Fruit fly (Drosophila melanogaster): Measurements from ENCODE around the gene Torsin.

The Torsin gene

DNA sequence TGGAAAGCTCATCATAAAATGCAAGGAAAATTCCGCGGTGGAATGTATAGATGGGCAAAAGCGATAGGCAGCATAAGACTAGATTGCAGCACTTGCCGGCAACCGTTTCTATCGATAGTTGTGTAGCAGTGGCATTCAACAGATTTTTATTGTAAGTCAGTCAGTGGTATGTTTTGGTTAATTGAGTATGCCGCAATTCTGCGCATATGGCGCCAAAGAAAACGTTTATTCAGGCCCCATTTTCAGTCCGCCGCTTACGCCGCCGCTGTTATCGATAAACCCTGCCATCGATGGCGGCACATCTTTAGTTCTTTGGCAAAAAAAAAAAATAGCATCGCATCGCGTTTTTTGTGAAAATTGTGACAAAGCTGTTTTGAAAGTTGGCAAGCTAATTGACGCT, at the start of gene Torsin, which contains the start of gene Cbp80:
Gene Torsin, minus strand, starts transcription at position 282 of the 400 bp plus-strand sequence.
Gene Cbp80, plus strand, starts transcription at position 265 of the 400 bp plus-strand sequence.
- TF ChIP-seq CTCF (optimal IDR thresholded peaks at IDR 0.05) = no peak

DNA sequence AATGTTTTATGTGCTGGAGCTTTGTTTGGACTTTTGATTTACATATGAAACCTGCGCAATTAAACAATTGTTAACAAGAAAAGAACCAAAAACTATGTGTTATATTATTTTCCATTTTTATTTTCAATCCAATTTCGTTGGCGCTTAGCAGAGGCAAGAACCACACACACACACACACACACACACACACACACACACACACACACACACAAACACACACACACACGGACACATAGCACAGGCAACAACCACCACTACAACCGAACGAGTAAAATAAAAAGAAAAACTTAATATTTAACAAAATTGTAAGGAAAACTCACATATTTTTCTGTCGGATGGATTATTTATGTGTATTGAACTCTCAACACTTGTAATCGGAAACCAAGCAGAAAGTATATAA, 49.5 kb upstream of the Torsin start:
- TF ChIP-seq CG8478 (optimal IDR thresholded peaks at IDR 0.05) = no peak
- no peak for TF ChIP-seq CTCF (optimal IDR thresholded peaks at IDR 0.05)

DNA sequence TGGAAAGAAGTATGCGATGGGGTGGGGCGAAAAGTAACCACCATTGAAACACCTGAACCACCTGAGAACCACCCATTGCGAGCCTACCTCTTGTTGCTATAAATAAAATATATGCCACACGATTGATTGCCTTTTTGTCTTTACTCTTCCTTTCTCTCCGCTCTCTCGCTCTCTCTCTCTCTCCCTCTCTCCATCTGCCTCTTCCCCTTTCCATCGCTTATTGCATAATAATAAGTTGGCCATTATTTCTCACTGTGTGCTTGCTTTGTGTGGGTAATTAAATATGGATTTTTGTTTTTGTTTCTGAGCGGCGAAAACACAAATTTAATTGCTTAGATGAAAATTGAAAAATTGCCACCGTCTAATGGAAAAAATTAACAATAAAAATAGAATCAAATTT, 44.3 kb upstream of the Torsin start:
- TF ChIP-seq CG8478 (optimal IDR thresholded peaks at IDR 0.05) = no peak
- no peak for TF ChIP-seq CTCF (optimal IDR thresholded peaks at IDR 0.05)

DNA sequence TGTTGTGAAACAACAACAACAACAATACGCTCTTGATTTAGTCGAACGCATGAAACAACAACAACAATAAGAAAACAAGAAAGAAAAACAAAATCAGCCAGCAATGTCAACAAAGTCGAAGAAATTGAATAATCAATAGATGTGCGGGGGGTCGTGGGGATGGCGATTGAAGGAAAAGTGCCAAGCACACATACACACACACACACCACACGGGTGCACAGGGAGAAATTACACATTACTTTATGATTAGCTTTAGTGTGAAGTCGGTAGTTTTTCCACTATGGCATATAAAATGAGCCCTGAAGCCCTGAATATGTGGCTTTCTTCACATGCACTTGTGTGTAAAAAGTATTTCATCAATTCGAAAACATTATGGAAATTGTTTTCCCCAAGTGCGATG, 43.1 kb upstream of the Torsin start:
- no peak for TF ChIP-seq CG8478 (optimal IDR thresholded peaks at IDR 0.05)
- TF ChIP-seq CTCF (optimal IDR thresholded peaks at IDR 0.05) = no peak

DNA sequence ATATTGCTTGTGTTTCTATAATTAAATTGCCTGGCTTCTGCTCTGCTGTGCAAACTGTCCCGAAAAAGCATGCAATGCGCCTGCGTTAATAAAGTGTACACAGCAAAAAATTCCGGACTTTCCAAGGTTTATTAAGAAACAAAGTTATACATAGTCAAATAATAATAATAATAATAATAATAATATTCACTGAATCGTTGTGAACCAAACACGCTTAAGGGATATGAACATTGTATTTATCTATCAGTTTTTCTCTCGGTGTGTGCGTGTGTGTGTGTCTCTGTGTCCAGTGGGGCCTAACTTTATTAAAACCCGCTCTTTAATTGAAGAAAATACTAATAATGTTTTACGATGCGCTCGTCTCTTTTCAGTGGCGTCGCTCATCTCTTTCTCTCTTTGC, 41.4 kb upstream of the Torsin start:
- TF ChIP-seq CG8478 (optimal IDR thresholded peaks at IDR 0.05) (no peak), CTCF (optimal IDR thresholded peaks at IDR 0.05) (no peak)

DNA sequence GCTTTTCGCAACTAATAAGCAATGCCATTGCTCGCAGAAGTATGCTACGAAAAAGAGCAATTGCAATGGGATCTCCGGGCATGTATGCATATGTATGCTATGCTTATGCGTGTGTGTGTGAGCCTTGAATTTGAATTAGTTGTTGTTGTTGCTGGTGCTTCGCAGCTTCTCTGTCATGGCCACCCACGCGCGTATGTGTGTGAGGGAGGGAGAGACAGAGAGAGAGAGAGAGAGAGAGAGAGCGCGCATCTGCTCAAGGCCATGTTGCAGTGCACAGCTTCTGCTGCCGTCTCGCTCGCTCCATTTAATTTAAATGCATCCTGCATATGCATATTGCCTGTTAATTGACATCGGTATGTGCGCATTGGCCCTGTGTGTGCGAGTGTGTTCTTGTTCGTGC, 40.9 kb upstream of the Torsin start:
- TF ChIP-seq CG8478 (optimal IDR thresholded peaks at IDR 0.05) = no peak
- TF ChIP-seq CTCF (optimal IDR thresholded peaks at IDR 0.05) = no peak

DNA sequence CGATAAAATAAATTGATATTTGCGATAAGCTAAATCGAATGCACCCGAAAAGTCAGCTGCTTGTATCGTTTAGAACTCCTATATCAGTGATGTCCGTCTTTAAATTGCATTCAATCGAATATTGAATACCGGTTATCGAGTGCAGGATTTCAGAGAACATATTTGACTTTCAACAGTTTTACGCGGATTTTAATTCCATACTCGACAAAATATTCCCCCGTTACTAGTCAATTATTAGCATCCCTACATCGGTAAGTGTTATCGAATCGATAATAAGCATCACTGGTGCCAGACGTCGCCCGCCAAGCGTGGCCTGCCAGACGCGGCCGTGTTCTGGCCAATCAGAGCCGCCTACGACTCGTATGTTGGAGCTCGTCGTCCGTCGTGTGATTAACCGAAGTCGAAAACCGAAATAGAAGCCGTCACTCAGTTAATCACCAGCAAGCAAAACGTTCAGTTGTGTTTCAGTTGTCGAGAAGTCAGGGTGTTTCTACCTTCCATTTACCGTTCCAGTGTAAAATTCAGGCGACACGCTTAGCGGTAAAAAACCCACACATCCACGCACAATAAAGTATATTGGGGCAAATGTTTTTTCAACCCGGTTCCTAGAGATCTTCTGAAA, 38.1 kb upstream of the Torsin start, which contains the start of gene ctp:
Gene ctp, plus strand, starts transcription at position 23 of the 622 bp plus-strand sequence.
- TF ChIP-seq CG8478 (optimal IDR thresholded peaks at IDR 0.05) (no peak), CTCF (optimal IDR thresholded peaks at IDR 0.05) (no peak)

DNA sequence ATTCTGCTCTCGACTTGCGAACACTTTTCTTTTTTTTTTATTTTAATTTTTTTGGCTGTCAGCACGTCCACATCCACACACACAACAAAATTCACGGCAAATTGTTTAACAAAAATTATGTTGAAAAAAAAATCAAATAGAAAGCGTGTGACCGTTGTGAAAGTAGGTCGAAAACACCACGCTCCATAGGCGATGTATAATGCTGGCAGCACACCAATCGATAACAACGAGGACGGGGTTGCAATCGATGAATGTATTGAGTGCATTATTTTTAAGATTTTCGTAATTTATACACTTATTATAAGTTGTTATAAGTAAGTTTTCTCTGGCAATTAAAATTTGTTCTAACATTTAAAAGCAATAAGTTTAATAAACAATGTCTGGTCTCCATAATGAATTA, 36.9 kb upstream of the Torsin start, which contains the start of gene Pp2C1:
Gene Pp2C1, minus strand, starts transcription at position 181 of the 400 bp plus-strand sequence.
- TF ChIP-seq CG8478 (optimal IDR thresholded peaks at IDR 0.05) (no peak), CTCF (optimal IDR thresholded peaks at IDR 0.05) (peak in 1 of 2 experiments; percentile 1)

DNA sequence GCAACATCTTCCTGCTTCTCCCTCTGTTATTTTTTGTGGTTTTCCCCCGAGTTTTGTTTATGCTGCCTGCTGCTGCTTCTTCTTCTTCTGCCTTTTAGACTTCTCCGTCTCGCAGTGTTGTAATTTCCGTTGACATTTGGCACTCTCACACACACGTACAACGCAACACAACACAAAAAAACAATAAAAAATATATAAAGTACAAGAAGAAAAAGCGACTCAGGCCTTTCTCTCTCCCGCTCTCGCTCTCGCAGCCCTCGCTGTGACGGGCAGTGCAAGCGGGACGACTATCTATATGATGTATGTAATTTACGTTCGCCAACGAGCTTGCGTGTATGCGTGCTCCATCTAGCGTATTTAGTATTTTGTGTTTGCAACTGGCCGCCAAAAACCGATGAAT, 36.3 kb upstream of the Torsin start:
- TF ChIP-seq CTCF (optimal IDR thresholded peaks at IDR 0.05) (no peak), CG8478 (optimal IDR thresholded peaks at IDR 0.05) (no peak)

DNA sequence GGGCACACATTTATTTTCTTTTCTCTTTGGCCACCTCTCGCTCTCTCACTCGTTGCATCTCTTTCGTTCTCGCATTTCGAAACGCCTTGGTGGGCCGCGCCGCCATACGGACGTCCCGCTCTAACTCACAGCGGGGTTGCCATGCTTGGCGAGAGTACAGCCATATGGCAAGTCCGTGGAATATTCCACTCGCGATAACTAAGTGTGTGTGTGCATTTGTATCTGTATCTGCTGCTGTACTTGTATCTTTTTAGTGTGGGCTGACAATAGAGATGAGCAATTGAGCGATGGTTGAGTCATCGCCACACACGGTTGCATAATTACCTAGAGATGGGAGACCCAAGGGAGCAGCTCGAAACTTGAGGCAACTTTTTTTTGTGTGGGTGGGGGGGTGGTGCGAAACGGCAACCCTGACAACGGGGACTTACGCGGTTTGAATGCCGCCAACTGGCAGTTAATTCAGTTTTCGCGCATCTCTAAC, 34.7 kb upstream of the Torsin start:
- TF ChIP-seq CTCF (optimal IDR thresholded peaks at IDR 0.05) (no peak), CG8478 (optimal IDR thresholded peaks at IDR 0.05) (no peak)

DNA sequence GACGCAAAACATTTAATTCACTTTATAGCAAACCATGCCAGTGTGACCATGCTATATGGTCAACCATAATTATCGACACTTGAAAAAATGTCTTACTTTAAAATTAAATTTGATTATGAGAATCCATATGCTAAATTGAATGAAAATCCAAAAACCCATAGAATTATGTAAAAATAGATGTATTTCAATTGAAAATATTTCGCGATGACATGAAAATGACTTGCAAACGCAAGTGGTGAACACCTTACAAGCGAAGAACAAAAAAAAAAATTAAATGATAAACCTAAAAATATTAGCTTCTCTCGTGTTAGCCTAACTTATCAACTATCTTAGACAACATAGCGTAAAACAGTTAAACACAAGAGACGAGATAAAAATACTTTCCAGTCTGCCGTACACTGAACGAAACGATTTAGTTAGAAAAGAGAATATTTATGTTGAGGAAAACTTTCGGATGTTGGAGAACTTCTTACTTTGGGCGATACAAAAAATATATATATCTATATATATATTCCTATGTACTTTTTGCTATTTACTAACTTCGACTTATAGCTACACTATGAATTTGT, 30.1 kb upstream of the Torsin start:
- TF ChIP-seq CG8478 (optimal IDR thresholded peaks at IDR 0.05) (no peak), CTCF (optimal IDR thresholded peaks at IDR 0.05) (no peak)

DNA sequence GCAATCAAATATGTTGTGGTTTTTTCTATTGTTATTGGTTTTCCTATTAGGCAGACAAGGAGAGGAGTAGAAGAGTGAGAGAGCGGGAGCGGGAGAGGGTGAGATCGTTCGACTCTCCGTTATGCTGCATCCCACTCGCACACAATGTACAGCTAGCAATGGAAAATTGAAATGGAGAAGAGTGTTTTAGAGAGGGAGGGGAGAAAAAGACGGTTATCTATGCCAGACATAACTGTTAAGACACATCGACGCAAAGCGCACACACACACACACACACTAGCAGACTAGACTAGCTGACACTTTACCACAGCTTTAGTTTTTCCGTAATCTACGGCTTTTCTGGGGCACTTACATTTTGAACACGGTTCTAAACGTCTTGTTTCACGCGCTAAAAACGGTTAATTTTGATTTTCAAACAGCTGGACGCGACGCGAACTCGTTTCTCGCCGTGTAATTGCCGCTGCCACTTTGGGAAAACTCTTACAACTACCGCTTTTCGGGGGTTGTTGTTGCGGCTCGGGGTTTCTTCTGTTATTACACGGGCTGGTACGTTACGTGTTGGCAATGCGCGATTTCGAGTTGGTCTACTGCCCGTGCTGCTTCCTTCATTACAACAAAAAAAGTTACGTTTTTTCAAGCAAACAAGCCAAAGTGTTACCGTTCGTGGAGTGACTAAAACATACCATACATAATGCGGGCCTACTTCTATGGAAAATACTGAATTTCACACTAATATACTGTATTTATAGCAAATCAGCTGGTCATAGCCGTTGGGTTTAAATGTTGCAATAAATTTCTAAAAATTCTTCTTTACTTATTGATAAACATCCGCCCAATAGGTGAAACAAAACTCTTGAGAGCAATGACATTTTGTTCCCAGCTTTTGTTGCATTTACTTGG, 29.3 kb upstream of the Torsin start, which contains the start of gene fzr:
Gene fzr, minus strand, starts transcription at position 625 of the 900 bp plus-strand sequence.
- TF ChIP-seq CG8478 (optimal IDR thresholded peaks at IDR 0.05) (no peak), CTCF (optimal IDR thresholded peaks at IDR 0.05) (no peak)

DNA sequence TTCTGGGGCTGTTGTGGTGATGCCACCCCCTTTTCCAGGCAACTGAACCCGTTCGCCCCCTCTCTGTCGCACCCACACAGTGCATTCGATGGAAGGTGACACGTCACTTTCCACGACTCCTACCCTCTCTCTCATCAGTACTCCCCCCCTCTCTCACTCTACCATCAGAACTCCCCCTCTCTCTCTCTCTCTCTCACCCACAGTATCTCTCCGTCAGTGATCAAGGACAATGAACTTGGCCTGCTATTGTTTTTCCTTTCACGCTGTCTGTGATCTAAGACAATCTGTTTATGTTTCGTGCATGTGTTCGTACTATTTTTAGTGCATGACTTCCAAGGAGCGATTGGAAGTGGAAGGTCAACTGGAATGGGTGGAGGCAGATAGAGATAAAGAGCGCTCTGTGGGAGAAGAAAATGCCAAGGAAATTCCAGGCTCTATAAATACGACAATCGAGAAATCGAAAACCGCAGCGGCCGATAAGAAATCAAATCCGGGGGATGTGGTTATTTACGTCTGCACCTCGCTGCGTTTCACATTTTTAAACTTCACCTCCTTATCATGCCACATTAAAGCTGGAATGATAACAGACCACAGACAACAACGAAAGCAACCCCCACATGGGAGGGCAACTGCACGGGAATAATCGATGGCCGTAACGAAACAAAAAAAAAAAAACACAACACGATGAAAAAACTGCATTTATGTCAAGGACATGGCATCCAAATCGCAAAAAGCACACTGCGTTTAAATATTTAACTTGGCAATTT, 28.5 kb upstream of the Torsin start:
- no peak for TF ChIP-seq CG8478 (optimal IDR thresholded peaks at IDR 0.05)
- TF ChIP-seq CTCF (optimal IDR thresholded peaks at IDR 0.05) = no peak

DNA sequence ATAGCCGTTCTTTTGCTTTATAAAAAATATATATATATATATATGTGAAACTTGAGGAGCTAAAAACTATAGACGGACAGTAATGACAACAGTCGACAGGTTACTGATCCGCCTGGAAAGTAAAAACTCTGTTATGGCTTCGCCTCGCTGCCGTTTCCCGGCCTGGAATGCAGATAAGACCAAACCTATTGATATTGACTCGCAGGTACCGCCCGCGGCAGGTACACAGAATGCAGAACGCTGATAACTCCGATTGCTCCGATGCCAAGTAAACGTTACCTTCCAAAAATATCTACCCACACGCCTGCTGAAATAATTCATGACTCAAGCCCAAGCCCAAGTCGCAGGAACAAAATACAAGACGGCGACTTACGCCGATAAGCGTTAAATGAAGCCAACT, 27.6 kb upstream of the Torsin start:
- TF ChIP-seq CTCF (optimal IDR thresholded peaks at IDR 0.05) (no peak), CG8478 (optimal IDR thresholded peaks at IDR 0.05) (no peak)

DNA sequence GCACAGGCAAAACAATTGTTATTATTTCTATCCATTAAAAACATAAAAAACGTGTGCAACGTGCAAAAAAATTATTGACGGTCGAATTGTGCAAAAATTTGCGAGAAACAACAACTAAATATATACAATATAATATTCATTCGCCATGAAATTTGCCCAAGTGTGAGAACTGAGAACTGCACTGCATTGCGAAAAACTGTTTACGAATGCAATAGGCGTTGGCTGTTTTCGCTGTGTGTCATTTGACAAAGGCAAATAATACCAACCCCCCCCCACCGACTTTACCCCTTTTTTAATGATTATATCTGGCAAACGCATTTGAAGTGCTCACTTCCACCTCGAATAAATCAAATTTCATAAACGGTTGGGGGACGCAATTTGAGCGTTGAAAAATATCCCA, 25.2 kb upstream of the Torsin start:
- no peak for TF ChIP-seq CG8478 (optimal IDR thresholded peaks at IDR 0.05)
- no peak for TF ChIP-seq CTCF (optimal IDR thresholded peaks at IDR 0.05)

All from S2 (cell line).